Worm (Caenorhabditis elegans) whole organism, late embryonic: ENCODE measurements around the gene C27D6.1.

ENCODE experiments used
- C08G9.2 ChIP-seq: sonication (generic microtip); optimal IDR thresholded peaks from 2 replicates; lab custom pipeline; 2016; ENCODE audit warnings: mild to moderate bottlenecking, missing genetic modification characterization, moderate library complexity, missing compliant biosample characterization
- F13H6.1 ChIP-seq: sonication (generic microtip); optimal IDR thresholded peaks from 2 replicates; lab custom pipeline; 2016; ENCODE audit warnings: missing genetic modification characterization, missing compliant biosample characterization
- K02D7.2 ChIP-seq: sonication (generic microtip); optimal IDR thresholded peaks from 2 replicates; lab custom pipeline; 2017; ENCODE audit warnings: mild to moderate bottlenecking, missing genetic modification characterization, missing compliant biosample characterization
- ahr-1 ChIP-seq: sonication (generic microtip); optimal IDR thresholded peaks from 2 replicates; lab custom pipeline; 2016; ENCODE audit warnings: missing genetic modification characterization, missing compliant biosample characterization
- ama-1 ChIP-seq: fragments of 150-350 bp; optimal IDR thresholded peaks from 2 replicates; lab custom pipeline; 2014
- ceh-22 ChIP-seq: sonication (generic microtip); optimal IDR thresholded peaks from 2 replicates; lab custom pipeline; 2017; ENCODE audit warnings: missing biosample characterization, missing genetic modification characterization
- ceh-24 ChIP-seq: sonication (generic microtip); optimal IDR thresholded peaks from 2 replicates; lab custom pipeline; 2016; ENCODE audit warnings: mild to moderate bottlenecking, missing genetic modification characterization, missing compliant biosample characterization
- ceh-30 ChIP-seq: fragments of 150-350 bp; optimal IDR thresholded peaks from 2 replicates; lab custom pipeline; 2014; ENCODE audit warnings: missing biosample characterization, missing genetic modification characterization
- ceh-31 ChIP-seq: sonication (generic microtip); optimal IDR thresholded peaks from 2 replicates; lab custom pipeline; 2016; ENCODE audit warnings: missing genetic modification characterization, missing compliant biosample characterization
- ceh-34 ChIP-seq: sonication (generic microtip); optimal IDR thresholded peaks from 2 replicates; lab custom pipeline; 2016; ENCODE audit warnings: mild to moderate bottlenecking, missing genetic modification characterization, missing compliant biosample characterization
- ceh-45 ChIP-seq: fragments of 200-800 bp; sonication (Bioruptor generic); IDR thresholded peaks from 2 replicates; pipeline ENCODE4 v1.3.6; 2022; ENCODE audit warnings: missing genetic modification reagents, missing genetic modification characterization, missing compliant biosample characterization
- ceh-48 ChIP-seq: sonication (generic microtip); optimal IDR thresholded peaks from 2 replicates; lab custom pipeline; 2016; ENCODE audit warnings: missing genetic modification characterization, inconsistent platforms, missing compliant biosample characterization
- dmd-4 ChIP-seq: sonication (generic microtip); optimal IDR thresholded peaks from 2 replicates; lab custom pipeline; 2016; ENCODE audit warnings: borderline replicate concordance, missing genetic modification characterization, missing compliant biosample characterization
- dve-1 ChIP-seq: sonication (generic microtip); optimal IDR thresholded peaks from 2 replicates; lab custom pipeline; 2017; ENCODE audit warnings: antibody characterized with exemption, mild to moderate bottlenecking, missing genetic modification characterization, missing compliant biosample characterization
- eyg-1 ChIP-seq: sonication (generic microtip); optimal IDR thresholded peaks from 2 replicates; lab custom pipeline; 2016; ENCODE audit warnings: missing genotype, missing genetic modification characterization, missing compliant biosample characterization
- fkh-10 ChIP-seq: fragments of 150-350 bp; optimal IDR thresholded peaks from 2 replicates; lab custom pipeline; 2014; ENCODE audit warnings: missing biosample characterization, missing genetic modification reagents, missing genetic modification characterization
- hlh-13 ChIP-seq: fragments of 200-800 bp; sonication (Bioruptor generic); optimal IDR thresholded peaks from 2 replicates; lab custom pipeline; 2018; ENCODE audit warnings: mild to moderate bottlenecking, missing genetic modification characterization, missing compliant biosample characterization
- hlh-30 ChIP-seq: sonication (generic microtip); optimal IDR thresholded peaks from 2 replicates; lab custom pipeline; 2017; ENCODE audit warnings: antibody characterized with exemption, missing genetic modification characterization, missing compliant biosample characterization; ENCODE audit not compliant: insufficient read depth
- hlh-8 ChIP-seq: sonication (generic microtip); optimal IDR thresholded peaks from 2 replicates; lab custom pipeline; 2016; ENCODE audit warnings: missing genotype, missing genetic modification characterization, missing compliant biosample characterization
- lin-11 ChIP-seq: fragments of 200-800 bp; sonication (Bioruptor generic); optimal IDR thresholded peaks from 2 replicates; lab custom pipeline; 2018; ENCODE audit warnings: mild to moderate bottlenecking, missing genetic modification characterization, missing compliant biosample characterization
- mec-3 ChIP-seq: sonication (generic microtip); optimal IDR thresholded peaks from 2 replicates; lab custom pipeline; 2016; ENCODE audit warnings: borderline replicate concordance, missing genetic modification characterization, missing compliant biosample characterization
- npax-4 ChIP-seq: sonication (generic microtip); optimal IDR thresholded peaks from 2 replicates; lab custom pipeline; 2016; ENCODE audit warnings: missing genetic modification characterization, missing compliant biosample characterization
- pag-3 ChIP-seq: sonication (generic microtip); optimal IDR thresholded peaks from 2 replicates; lab custom pipeline; 2016; ENCODE audit warnings: missing compliant biosample characterization, missing genetic modification characterization, borderline replicate concordance
- pat-9 ChIP-seq: fragments of 200-800 bp; sonication (Bioruptor generic); optimal IDR thresholded peaks from 2 replicates; lab custom pipeline; 2018; ENCODE audit warnings: mild to moderate bottlenecking, missing genetic modification characterization, moderate library complexity, missing compliant biosample characterization
- pha-2 ChIP-seq: sonication (generic microtip); optimal IDR thresholded peaks from 2 replicates; lab custom pipeline; 2017; ENCODE audit warnings: mild to moderate bottlenecking, missing genetic modification characterization, missing compliant biosample characterization
- pqm-1 ChIP-seq: sonication (generic microtip); optimal IDR thresholded peaks from 2 replicates; lab custom pipeline; 2016; ENCODE audit warnings: missing genetic modification characterization, missing compliant biosample characterization
- pros-1 ChIP-seq: fragments of 150-350 bp; optimal IDR thresholded peaks from 2 replicates; lab custom pipeline; 2014; ENCODE audit warnings: missing biosample characterization, missing genetic modification reagents, missing genetic modification characterization
- sdc-2 ChIP-seq: sonication (generic microtip); optimal IDR thresholded peaks from 2 replicates; lab custom pipeline; 2016; ENCODE audit warnings: missing genotype, missing genetic modification characterization, missing compliant biosample characterization
- tbx-2 ChIP-seq: sonication (generic microtip); optimal IDR thresholded peaks from 2 replicates; lab custom pipeline; 2016; ENCODE audit warnings: missing genetic modification characterization, missing compliant biosample characterization
- tbx-7 ChIP-seq: sonication (generic microtip); optimal IDR thresholded peaks from 2 replicates; lab custom pipeline; 2016; ENCODE audit warnings: missing genotype, missing genetic modification characterization, missing compliant biosample characterization
- ttx-3 ChIP-seq: sonication (generic microtip); optimal IDR thresholded peaks from 2 replicates; lab custom pipeline; 2016; ENCODE audit warnings: missing genetic modification reagents, missing genetic modification characterization, missing compliant biosample characterization
- unc-3 ChIP-seq, 2 experiments: fragments of 200-800 bp in 1 of 2; sonication (Bioruptor generic) in 1 of 2; sonication (generic microtip) in 1 of 2; conservative IDR thresholded peaks in 1 of 2; optimal IDR thresholded peaks in 1 of 2; 2 replicates each; pipeline versions ENCODE4 v1.3.6 to Lab custom; 2016 to 2022; ENCODE audit warnings: missing compliant biosample characterization in 2 of 2, missing genetic modification characterization in 2 of 2, missing genetic modification reagents in 1 of 2
- unc-42 ChIP-seq: sonication (generic microtip); optimal IDR thresholded peaks from 2 replicates; lab custom pipeline; 2016; ENCODE audit warnings: missing genotype, missing genetic modification characterization, missing compliant biosample characterization
- unc-86 ChIP-seq: sonication (generic microtip); optimal IDR thresholded peaks from 2 replicates; lab custom pipeline; 2016; ENCODE audit warnings: missing genetic modification characterization, missing compliant biosample characterization
- zip-5 ChIP-seq: sonication (generic microtip); optimal IDR thresholded peaks from 2 replicates; lab custom pipeline; 2016; ENCODE audit warnings: missing genetic modification characterization, missing compliant biosample characterization
- ztf-16 ChIP-seq: sonication (generic microtip); optimal IDR thresholded peaks from 2 replicates; lab custom pipeline; 2017; ENCODE audit warnings: missing genetic modification characterization, missing compliant biosample characterization

Gene C27D6.1

DNA sequence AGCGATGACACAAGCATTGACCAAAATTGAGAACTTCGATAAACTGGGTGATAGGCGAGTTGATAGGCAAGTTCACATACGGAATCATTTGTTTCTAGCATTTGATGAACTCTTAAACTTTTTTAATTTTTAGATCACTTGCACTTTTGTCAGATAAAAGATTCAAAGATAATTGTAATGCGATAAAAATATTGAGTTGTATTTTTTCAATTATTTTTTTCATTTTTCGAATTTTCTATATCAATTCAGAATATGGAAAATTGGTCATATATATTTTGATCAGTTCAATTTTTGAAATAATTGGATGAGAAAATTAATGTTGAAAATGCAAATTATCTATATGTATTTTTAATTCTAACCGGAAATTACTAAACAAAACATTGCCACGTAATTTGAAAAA, 5.8 kb upstream of the C27D6.1 start, which contains the start of gene srb-3:
TSS of gene srb-3 (minus strand) at position 101 of the 400 bp plus-strand sequence.
- TF ChIP-seq pha-2, result no peak
- TF ChIP-seq lin-11 (tag; lab: Kevin White, UChicago), result no peak
- no peak for TF ChIP-seq sdc-2 (tag; lab: Kevin White, UChicago)
- TF ChIP-seq mec-3, result no peak
- TF ChIP-seq eyg-1 (tag; lab: Kevin White, UChicago), result no peak
- no peak for TF ChIP-seq ceh-45
- no peak for TF ChIP-seq ceh-30 (tag; lab: Kevin White, UChicago)
- no peak for TF ChIP-seq pros-1 (tag; lab: Kevin White, UChicago)
- TF ChIP-seq hlh-8 (tag; lab: Kevin White, UChicago), result no peak
- TF ChIP-seq F13H6.1 (tag; lab: Kevin White, UChicago), result no peak
- no peak for TF ChIP-seq K02D7.2 (tag; lab: Kevin White, UChicago)
- no peak for TF ChIP-seq pag-3 (tag; lab: Kevin White, UChicago)
- TF ChIP-seq fkh-10 (GFP tag; lab: Kevin White, UChicago), result no peak
- no peak for TF ChIP-seq hlh-30 (tag; lab: Kevin White, UChicago)
- TF ChIP-seq ceh-22 (tag; lab: Kevin White, UChicago), result no peak
- TF ChIP-seq unc-42 (tag; lab: Kevin White, UChicago), result no peak

- no peak for TF ChIP-seq hlh-13 (GFP tag; lab: Kevin White, UChicago)
- TF ChIP-seq C08G9.2 (tag; lab: Kevin White, UChicago), result no peak
- no peak for TF ChIP-seq F13H6.1 (tag; lab: Kevin White, UChicago)
- no peak for TF ChIP-seq ztf-16 (tag; lab: Kevin White, UChicago)
- no peak for TF ChIP-seq dmd-4
- no peak for TF ChIP-seq ceh-22 (tag; lab: Kevin White, UChicago)
- TF ChIP-seq ahr-1 (tag; lab: Kevin White, UChicago), result no peak
- TF ChIP-seq ceh-30 (tag; lab: Kevin White, UChicago), result no peak
- TF ChIP-seq ama-1 (lab: Kevin White, UChicago), result no peak
Observed at ce11 chrII:5170932-5171331, 1.6 kb upstream of the C27D6.1 start, which contains the start of gene srb-1. Gene srb-1 (minus strand): TSS chrII:5171032.

DNA sequence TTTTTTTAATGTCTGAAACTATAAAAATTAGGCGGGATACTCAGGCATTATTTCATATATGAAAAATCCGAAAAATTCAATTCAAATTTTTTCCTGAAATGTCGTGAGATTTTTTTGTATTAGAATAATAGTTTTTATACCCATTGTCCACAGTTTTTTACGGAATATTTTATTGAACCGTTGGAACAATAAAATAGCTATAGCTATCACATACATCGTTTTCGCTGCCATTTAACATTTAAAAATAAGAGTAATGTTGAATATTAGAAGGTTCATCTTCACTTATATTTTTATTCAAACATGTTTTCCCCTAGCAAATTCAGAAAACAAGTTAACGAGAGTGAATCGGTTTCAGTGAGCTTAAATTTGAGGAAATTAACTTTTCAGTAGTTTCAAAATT, 941 bp upstream of the C27D6.1 start, which contains the start of gene C27D6.15:
TSS of gene C27D6.15 (plus strand) at position 301 of the 400 bp plus-strand sequence.
- TF ChIP-seq ama-1 (lab: Kevin White, UChicago) (no peak), ceh-48 (tag; lab: Kevin White, UChicago) (no peak)

- no peak for TF ChIP-seq ceh-24
- no peak for TF ChIP-seq tbx-7 (tag; lab: Kevin White, UChicago)
- no peak for TF ChIP-seq ttx-3 (tag; lab: Kevin White, UChicago)
- no peak for TF ChIP-seq unc-86
- no peak for TF ChIP-seq unc-3 (GFP tag; conservative IDR thresholded peaks at IDR 0.05; lab: Robert Waterston, UW)
- TF ChIP-seq unc-3 (tag; optimal IDR thresholded peaks at IDR 0.05; lab: Kevin White, UChicago), result no peak
- no peak for TF ChIP-seq tbx-2 (tag; lab: Kevin White, UChicago)
- TF ChIP-seq C08G9.2 (tag; lab: Kevin White, UChicago), result no peak
- TF ChIP-seq dve-1 (tag; lab: Kevin White, UChicago), result no peak
- no peak for TF ChIP-seq sdc-2 (tag; lab: Kevin White, UChicago)
- no peak for TF ChIP-seq ceh-48 (tag; lab: Kevin White, UChicago)
- no peak for TF ChIP-seq npax-4
- no peak for TF ChIP-seq ceh-34 (tag; lab: Kevin White, UChicago)
- no peak for TF ChIP-seq zip-5 (tag; lab: Kevin White, UChicago)
- TF ChIP-seq F13H6.1 (tag; lab: Kevin White, UChicago), result no peak
- TF ChIP-seq dmd-4, result no peak
- TF ChIP-seq ceh-30 (tag; lab: Kevin White, UChicago), result no peak
- no peak for TF ChIP-seq ceh-31 (tag; lab: Kevin White, UChicago)
- no peak for TF ChIP-seq pat-9 (tag; lab: Kevin White, UChicago)
- no peak for TF ChIP-seq pqm-1
- no peak for TF ChIP-seq pha-2
Observed at ce11 chrII:5174370-5174769, 1.8 kb downstream of the C27D6.1 start, which contains the start of gene C27D6.3. Gene C27D6.3 (minus strand): TSS chrII:5174470.
